Worm (Caenorhabditis elegans): ENCODE measurements around the gene F14D7.9.
A peak's percentile ranks its signal among the peaks of the same experiment; 100 is the strongest.

The F14D7.9 gene

DNA sequence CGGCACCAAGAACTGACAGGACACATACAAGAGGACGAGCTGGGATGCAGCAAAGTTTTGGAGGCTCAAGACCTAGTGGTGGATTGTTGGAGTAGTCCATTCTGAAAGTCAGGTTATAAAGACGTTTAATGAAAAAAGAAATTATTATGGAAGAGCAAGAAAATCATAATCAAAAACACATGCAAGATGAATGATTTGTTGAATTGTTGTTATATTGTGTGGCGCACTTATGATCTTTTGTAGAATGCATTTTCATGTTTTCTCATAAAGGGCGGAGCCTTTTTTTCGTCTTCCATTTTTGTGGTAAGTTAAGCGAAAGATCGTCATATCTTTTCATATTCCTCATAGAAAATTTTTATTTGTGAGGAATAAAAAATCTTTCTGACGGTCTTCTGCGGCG lies 22.0 kb downstream of the F14D7.9 start, which contains the start of gene F47B8.2:
TSS of gene F47B8.2 (minus strand) at position 101 of the 400 bp plus-strand sequence.
- no peak for TF ChIP-seq attf-6 (GFP tag; IDR thresholded peaks at IDR 0.05)
- no peak for TF ChIP-seq madf-3 (GFP tag; IDR thresholded peaks at IDR 0.05)
- no peak for TF ChIP-seq hrde-1 (tag; optimal IDR thresholded peaks at IDR 0.05; ENCODE audit: borderline replicate concordance)
- no peak for TF ChIP-seq ama-1 (optimal IDR thresholded peaks at IDR 0.05)
- no peak for TF ChIP-seq ama-1 (GFP tag; optimal IDR thresholded peaks at IDR 0.05)
- TF ChIP-seq F55B11.4 (tag; optimal IDR thresholded peaks at IDR 0.05; ENCODE audit: borderline replicate concordance, insufficient read depth), result no peak
- no peak for TF ChIP-seq hlh-12 (tag; optimal IDR thresholded peaks at IDR 0.05)
- no peak for TF ChIP-seq B0019.2 (GFP tag; conservative IDR thresholded peaks at IDR 0.05)
- no peak for TF ChIP-seq Y53G8AR.9 (GFP tag; conservative IDR thresholded peaks at IDR 0.05)
- TF ChIP-seq him-1 (tag; optimal IDR thresholded peaks at IDR 0.05), result no peak
- no peak for TF ChIP-seq attf-3 (GFP tag; conservative IDR thresholded peaks at IDR 0.05)
- no peak for TF ChIP-seq bed-1 (GFP tag; IDR thresholded peaks at IDR 0.05)

- TF ChIP-seq tbp1 (GFP tag; optimal IDR thresholded peaks at IDR 0.05), result no peak
- TF ChIP-seq attf-6 (GFP tag; IDR thresholded peaks at IDR 0.05), result no peak
- TF ChIP-seq ztf-3 (GFP tag; optimal IDR thresholded peaks at IDR 0.05), result no peak
- TF ChIP-seq snpc-1.1 (tag; optimal IDR thresholded peaks at IDR 0.05; ENCODE audit: insufficient read depth), result no peak
- TF ChIP-seq nhr-90 (tag; optimal IDR thresholded peaks at IDR 0.05), result no peak
- no peak for TF ChIP-seq nfya-1 (tag; optimal IDR thresholded peaks at IDR 0.05; ENCODE audit: borderline replicate concordance, insufficient read depth)
- TF ChIP-seq lsl-1 (GFP tag; optimal IDR thresholded peaks at IDR 0.05), result no peak
- TF ChIP-seq ztf-26 (tag; optimal IDR thresholded peaks at IDR 0.05), result no peak
- TF ChIP-seq dox-1 (GFP tag; IDR thresholded peaks at IDR 0.05), result no peak
- no peak for TF ChIP-seq Y79H2A.3 (GFP tag; conservative IDR thresholded peaks at IDR 0.05)
- no peak for TF ChIP-seq madf-10 (tag; optimal IDR thresholded peaks at IDR 0.05)
- TF ChIP-seq F57C9.4 (tag; optimal IDR thresholded peaks at IDR 0.05), result no peak
- no peak for TF ChIP-seq lin-35 (GFP tag; optimal IDR thresholded peaks at IDR 0.05)
- no peak for TF ChIP-seq ceh-40 (GFP tag; IDR thresholded peaks at IDR 0.05)
- no peak for TF ChIP-seq ceh-58 (GFP tag; IDR thresholded peaks at IDR 0.05)
Measured at ce11 chrV:14317204-14317603, 22.7 kb downstream of the F14D7.9 start.

DNA sequence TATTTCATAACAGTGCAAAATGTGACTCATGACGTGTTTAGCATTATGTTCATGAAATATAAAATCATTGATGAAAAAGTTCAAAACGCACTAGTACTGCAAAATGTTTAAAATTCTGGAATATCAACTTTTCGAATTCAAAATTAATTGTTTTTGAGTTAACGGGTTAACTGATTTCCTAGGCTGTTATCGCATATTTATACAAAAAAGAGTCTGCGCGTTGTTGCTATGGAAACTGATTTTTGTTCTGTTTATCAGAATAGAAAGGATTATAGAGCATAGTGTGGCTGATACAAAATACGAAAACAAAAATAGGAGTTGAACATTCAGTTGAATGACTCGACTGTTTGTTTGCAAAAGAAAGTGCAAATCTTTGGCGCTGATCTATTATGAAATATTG lies 23.1 kb downstream of the F14D7.9 start:
- TF ChIP-seq cebp-1 (GFP tag; IDR thresholded peaks at IDR 0.05), result no peak
- TF ChIP-seq cebp-1 (tag; optimal IDR thresholded peaks at IDR 0.05), result peak; percentile 1
- TF ChIP-seq rec-8 (tag; optimal IDR thresholded peaks at IDR 0.05), result no peak
- TF ChIP-seq madf-10 (tag; optimal IDR thresholded peaks at IDR 0.05), result no peak

- TF ChIP-seq attf-6 (GFP tag; IDR thresholded peaks at IDR 0.05) (no peak), rcor-1 (GFP tag; IDR thresholded peaks at IDR 0.05) (no peak), egrh-3 (GFP tag; IDR thresholded peaks at IDR 0.05) (peak; percentile 95), sea-2 (GFP tag; IDR thresholded peaks at IDR 0.05) (no peak), unc-130 (GFP tag; optimal IDR thresholded peaks at IDR 0.05) (no peak), madf-8 (GFP tag; conservative IDR thresholded peaks at IDR 0.05) (no peak), nhr-27 (tag; optimal IDR thresholded peaks at IDR 0.05) (no peak), ceh-91 (GFP tag; IDR thresholded peaks at IDR 0.05) (no peak), hsf-1 (GFP tag; IDR thresholded peaks at IDR 0.05) (no peak), Y79H2A.3 (GFP tag; conservative IDR thresholded peaks at IDR 0.05) (no peak), Y56A3A.18 (GFP tag; IDR thresholded peaks at IDR 0.05) (no peak), zfh-2 (GFP tag; conservative IDR thresholded peaks at IDR 0.05) (peak; percentile 95), ceh-27 (GFP tag; optimal IDR thresholded peaks at IDR 0.05) (no peak), pha-4 (tag; optimal IDR thresholded peaks at IDR 0.05) (no peak), ztf-28 (GFP tag; IDR thresholded peaks at IDR 0.05) (peak; percentile 4; the same call in 1 of the 2 replicates), bed-1 (GFP tag; IDR thresholded peaks at IDR 0.05) (no peak), nhr-120 (GFP tag; IDR thresholded peaks at IDR 0.05) (no peak), ceh-79 (tag; optimal IDR thresholded peaks at IDR 0.05) (peak; percentile 8)
Measured at ce11 chrV:14319101-14319781, 24.7 kb downstream of the F14D7.9 start, which contains the start of gene F47B8.13. F47B8.13 (minus strand) TSS chrV:14319731.
